Worm (Caenorhabditis elegans) whole organism, L3 larva: ENCODE data around the gene srz-91.

Source experiments
- nhr-28 ChIP-seq: fragments of 150-350 bp; optimal IDR thresholded peaks from 2 replicates; lab custom pipeline; 2014; ENCODE audit warnings: missing biosample characterization, missing genetic modification characterization
- skn-1 ChIP-seq: fragments of 150-350 bp; optimal IDR thresholded peaks from 2 replicates; lab custom pipeline; 2014; ENCODE audit warnings: missing biosample characterization, missing genetic modification characterization

- no peak for TF ChIP-seq nhr-28 (tag; lab: Kevin White, UChicago)
- TF ChIP-seq skn-1, result no peak
These were observed 41.0 kb upstream of the srz-91 start, which contains the start of gene C38D9.2 for ce11 chrV:17566850-17567249.
